Fruit fly (Drosophila melanogaster) whole organism, embryonic: ENCODE results near the gene Csas.

Source experiments
- Atf6 ChIP-seq: fragments of 200-800 bp; sonication (Bioruptor generic); IDR thresholded peaks from 2 replicates; pipeline ENCODE4 v1.3.6; 2022; ENCODE audit warnings: missing biosample characterization, missing genetic modification characterization
- Bteb2 ChIP-seq: fragments of 200-800 bp; sonication (Bioruptor generic); optimal IDR thresholded peaks from 2 replicates; lab custom pipeline; 2016; ENCODE audit warnings: missing biosample characterization, missing genetic modification characterization
- CG10147 ChIP-seq: fragments of 200-800 bp; sonication (Bioruptor generic); optimal IDR thresholded peaks from 2 replicates; lab custom pipeline; 2019; ENCODE audit warnings: missing biosample characterization, mild to moderate bottlenecking, missing genetic modification characterization, moderate library complexity
- CG11247 ChIP-seq: fragments of 200-800 bp; sonication (Bioruptor generic); IDR thresholded peaks from 2 replicates; pipeline ENCODE4 v1.3.6; 2022; ENCODE audit warnings: missing biosample characterization, missing genetic modification characterization
- CG11560 ChIP-seq: fragments of 200-800 bp; sonication (Bioruptor generic); IDR thresholded peaks from 3 replicates; pipeline ENCODE4 v1.3.6; 2022; ENCODE audit warnings: missing biosample characterization, missing genetic modification characterization
- CG12219 ChIP-seq: fragments of 200-800 bp; sonication (Bioruptor generic); optimal IDR thresholded peaks from 3 replicates; lab custom pipeline; 2018; ENCODE audit warnings: missing biosample characterization, mild to moderate bottlenecking, missing genetic modification characterization
- CG12299 ChIP-seq: fragments of 200-800 bp; sonication (Bioruptor generic); optimal IDR thresholded peaks from 2 replicates; lab custom pipeline; 2018; ENCODE audit warnings: missing biosample characterization, mild to moderate bottlenecking, missing genetic modification characterization
- CG12744 ChIP-seq: fragments of 200-800 bp; sonication (Bioruptor generic); optimal IDR thresholded peaks from 2 replicates; lab custom pipeline; 2016; ENCODE audit warnings: missing biosample characterization, missing genetic modification characterization
- CG15479 ChIP-seq: fragments of 200-800 bp; sonication (Bioruptor generic); optimal IDR thresholded peaks from 3 replicates; lab custom pipeline; 2019; ENCODE audit warnings: missing biosample characterization, mild to moderate bottlenecking, missing genetic modification characterization, moderate library complexity
- CG16863 ChIP-seq: fragments of 200-800 bp; sonication (Bioruptor generic); optimal IDR thresholded peaks from 3 replicates; lab custom pipeline; 2016; ENCODE audit warnings: missing biosample characterization, missing genetic modification characterization
- CG17186 ChIP-seq: fragments of 200-800 bp; sonication (Bioruptor generic); optimal IDR thresholded peaks from 3 replicates; lab custom pipeline; 2017; ENCODE audit warnings: missing biosample characterization, missing genetic modification reagents, missing genetic modification characterization
- CG17361 ChIP-seq: fragments of 200-800 bp; sonication (Bioruptor generic); IDR thresholded peaks from 3 replicates; pipeline ENCODE4 v1.3.6; 2022; ENCODE audit warnings: missing biosample characterization, missing genetic modification characterization
- CG2875 ChIP-seq: fragments of 200-800 bp; sonication (Bioruptor generic); optimal IDR thresholded peaks from 2 replicates; lab custom pipeline; 2017; ENCODE audit warnings: missing biosample characterization, mild to moderate bottlenecking, missing genetic modification characterization, missing genetic modification reagents
- CG30403 ChIP-seq: fragments of 200-800 bp; sonication (Bioruptor generic); optimal IDR thresholded peaks from 3 replicates; lab custom pipeline; 2016; ENCODE audit warnings: missing biosample characterization, missing genetic modification characterization
- CG31224 ChIP-seq: fragments of 200-800 bp; sonication (Bioruptor generic); IDR thresholded peaks from 2 replicates; pipeline ENCODE4 v1.3.6; 2022; ENCODE audit warnings: missing biosample characterization, missing genetic modification characterization
- CG31441 ChIP-seq: fragments of 200-800 bp; sonication (Bioruptor generic); IDR thresholded peaks from 2 replicates; pipeline ENCODE4 v1.3.6; 2022; ENCODE audit warnings: missing biosample characterization, missing genetic modification characterization
- CG33213 ChIP-seq: fragments of 200-800 bp; sonication (Bioruptor generic); optimal IDR thresholded peaks from 3 replicates; lab custom pipeline; 2016; ENCODE audit warnings: missing biosample characterization, missing genetic modification characterization
- CG9609 ChIP-seq: fragments of 200-800 bp; sonication (Bioruptor generic); optimal IDR thresholded peaks from 3 replicates; lab custom pipeline; 2016; ENCODE audit warnings: missing biosample characterization, missing genetic modification characterization
- CG9727 ChIP-seq: fragments of 200-800 bp; sonication (Bioruptor generic); optimal IDR thresholded peaks from 3 replicates; lab custom pipeline; 2017; ENCODE audit warnings: missing biosample characterization, mild to moderate bottlenecking, missing genetic modification characterization
- CG9797 ChIP-seq: fragments of 200-800 bp; sonication (Bioruptor generic); optimal IDR thresholded peaks from 3 replicates; lab custom pipeline; 2018; ENCODE audit warnings: missing biosample characterization, mild to moderate bottlenecking, missing genetic modification characterization
- CG9817 ChIP-seq: fragments of 200-800 bp; sonication (Bioruptor generic); optimal IDR thresholded peaks from 2 replicates; lab custom pipeline; 2018; ENCODE audit warnings: missing biosample characterization, mild to moderate bottlenecking, missing genetic modification characterization, moderate library complexity
- Camta ChIP-seq: fragments of 200-800 bp; sonication (Bioruptor generic); optimal IDR thresholded peaks from 2 replicates; lab custom pipeline; 2016; ENCODE audit warnings: missing biosample characterization, missing genetic modification characterization
- Dp ChIP-seq: fragments of 200-800 bp; sonication (Bioruptor generic); optimal IDR thresholded peaks from 2 replicates; lab custom pipeline; 2018; ENCODE audit warnings: missing biosample characterization, mild to moderate bottlenecking, missing genetic modification characterization, moderate library complexity
- Eip74EF ChIP-seq, 2 experiments: fragments of 200-800 bp in 1 of 2; fragments of >200 bp in 1 of 2; sonication (Bioruptor generic) in 1 of 2; optimal IDR thresholded peaks; 2 replicates each; lab custom pipeline; 2017 to 2019; ENCODE audit warnings: missing biosample characterization in 2 of 2, missing genetic modification characterization in 2 of 2, mild to moderate bottlenecking in 1 of 2, moderate library complexity in 1 of 2
- Gug ChIP-seq: fragments of 200-800 bp; sonication (Bioruptor generic); IDR thresholded peaks from 4 replicates; pipeline ENCODE4 v1.3.6; 2022; ENCODE audit warnings: missing biosample characterization, missing genetic modification characterization
- Hsf ChIP-seq: fragments of 200-800 bp; sonication (Bioruptor generic); optimal IDR thresholded peaks from 3 replicates; lab custom pipeline; 2016; ENCODE audit warnings: missing biosample characterization, missing genetic modification characterization
- Poxn ChIP-seq: fragments of 200-800 bp; sonication (Bioruptor generic); IDR thresholded peaks from 2 replicates; pipeline ENCODE4 v1.3.6; 2022; ENCODE audit warnings: missing biosample characterization, missing genetic modification characterization
- Sry-β ChIP-seq: fragments of 200-800 bp; sonication (Bioruptor generic); optimal IDR thresholded peaks from 2 replicates; lab custom pipeline; 2018; ENCODE audit warnings: missing biosample characterization, mild to moderate bottlenecking, missing genetic modification characterization, moderate library complexity
- Usf ChIP-seq: fragments of 200-800 bp; sonication (Bioruptor generic); optimal IDR thresholded peaks from 2 replicates; lab custom pipeline; 2017; ENCODE audit warnings: missing genotype, missing biosample characterization, missing genetic modification characterization
- ara ChIP-seq: fragments of 200-800 bp; sonication (Bioruptor generic); IDR thresholded peaks from 2 replicates; pipeline ENCODE4 v1.3.6; 2022; ENCODE audit warnings: missing biosample characterization, missing genetic modification characterization
- dan ChIP-seq: fragments of 200-800 bp; sonication (Bioruptor generic); IDR thresholded peaks from 2 replicates; pipeline ENCODE4 v1.3.6; 2022; ENCODE audit warnings: missing biosample characterization, missing genetic modification characterization
- grn ChIP-seq: fragments of 200-800 bp; sonication (Bioruptor generic); optimal IDR thresholded peaks from 3 replicates; lab custom pipeline; 2017; ENCODE audit warnings: missing biosample characterization, missing genetic modification characterization
- gt ChIP-seq: fragments of 200-800 bp; sonication (Bioruptor generic); IDR thresholded peaks from 2 replicates; pipeline ENCODE4 v1.3.6; 2022; ENCODE audit warnings: missing biosample characterization, missing genetic modification characterization
- her ChIP-seq: fragments of 200-800 bp; sonication (Bioruptor generic); optimal IDR thresholded peaks from 2 replicates; lab custom pipeline; 2016; ENCODE audit warnings: missing biosample characterization, missing genetic modification characterization
- jigr1 ChIP-seq: fragments of 200-800 bp; sonication (Bioruptor generic); IDR thresholded peaks from 3 replicates; pipeline ENCODE4 v1.3.6; 2022; ENCODE audit warnings: missing biosample characterization, missing genetic modification characterization
- lola ChIP-seq, 3 experiments: fragments of >200 bp in 2 of 3; fragments of 200-800 bp in 1 of 3; sonication (Bioruptor generic) in 1 of 3; optimal IDR thresholded peaks; 2 replicates each; lab custom pipeline; 2017 to 2019; ENCODE audit warnings: missing biosample characterization in 3 of 3, missing genetic modification characterization in 3 of 3, mild to moderate bottlenecking in 1 of 3, moderate library complexity in 1 of 3
- lov ChIP-seq, 2 experiments: fragments of 200-800 bp in 1 of 2; fragments of >200 bp in 1 of 2; sonication (Bioruptor generic) in 1 of 2; IDR thresholded peaks in 1 of 2; optimal IDR thresholded peaks in 1 of 2; 2 replicates in 1 of 2; 3 replicates in 1 of 2; pipeline versions ENCODE4 v1.3.6 to Lab custom; 2017 to 2022; ENCODE audit warnings: missing biosample characterization in 1 of 2, missing genetic modification characterization in 1 of 2
- mam ChIP-seq: fragments of 200-800 bp; sonication (Bioruptor generic); optimal IDR thresholded peaks from 3 replicates; lab custom pipeline; 2016; ENCODE audit warnings: missing biosample characterization, missing genetic modification characterization
- oc ChIP-seq: fragments of 200-800 bp; sonication (Bioruptor generic); optimal IDR thresholded peaks from 2 replicates; lab custom pipeline; 2018; ENCODE audit warnings: missing biosample characterization, mild to moderate bottlenecking, missing genetic modification characterization, moderate library complexity
- pb ChIP-seq: fragments of 200-800 bp; sonication (Bioruptor generic); optimal IDR thresholded peaks from 3 replicates; lab custom pipeline; 2016; ENCODE audit warnings: missing biosample characterization, missing genetic modification characterization
- phol ChIP-seq: fragments of 200-800 bp; sonication (Bioruptor generic); optimal IDR thresholded peaks from 3 replicates; lab custom pipeline; 2018; ENCODE audit warnings: missing biosample characterization, mild to moderate bottlenecking, missing genetic modification characterization, moderate library complexity
- salm ChIP-seq: fragments of 200-800 bp; sonication (Bioruptor generic); optimal IDR thresholded peaks from 2 replicates; lab custom pipeline; 2018; ENCODE audit warnings: missing biosample characterization, mild to moderate bottlenecking, missing genetic modification characterization
- sqz ChIP-seq: fragments of 200-800 bp; sonication (Bioruptor generic); optimal IDR thresholded peaks from 3 replicates; lab custom pipeline; 2018; ENCODE audit warnings: missing biosample characterization, mild to moderate bottlenecking, missing genetic modification characterization
- ssp ChIP-seq: fragments of 200-800 bp; sonication (Bioruptor generic); IDR thresholded peaks from 2 replicates; pipeline ENCODE4 v1.3.6; 2022; ENCODE audit warnings: missing biosample characterization, missing genetic modification characterization
- tap ChIP-seq: fragments of 200-800 bp; optimal IDR thresholded peaks from 3 replicates; lab custom pipeline; 2019; ENCODE audit warnings: missing biosample characterization, mild to moderate bottlenecking, missing genetic modification characterization, moderate library complexity
- tll ChIP-seq, 2 experiments: fragments of 200-800 bp in 1 of 2; fragments of >200 bp in 1 of 2; sonication (Bioruptor generic) in 1 of 2; optimal IDR thresholded peaks; 2 replicates each; lab custom pipeline; 2017 to 2019; ENCODE audit warnings: missing biosample characterization in 2 of 2, missing genetic modification characterization in 2 of 2, mild to moderate bottlenecking in 1 of 2, moderate library complexity in 1 of 2
- ttk ChIP-seq: fragments of 200-800 bp; sonication (Bioruptor generic); IDR thresholded peaks from 2 replicates; pipeline ENCODE4 v2.1.2; 2022; ENCODE audit warnings: missing biosample characterization, missing genetic modification characterization
- zen ChIP-seq: fragments of 200-800 bp; sonication (Bioruptor generic); optimal IDR thresholded peaks from 3 replicates; lab custom pipeline; 2018; ENCODE audit warnings: missing biosample characterization, mild to moderate bottlenecking, missing genetic modification characterization, moderate library complexity

The Csas gene

DNA sequence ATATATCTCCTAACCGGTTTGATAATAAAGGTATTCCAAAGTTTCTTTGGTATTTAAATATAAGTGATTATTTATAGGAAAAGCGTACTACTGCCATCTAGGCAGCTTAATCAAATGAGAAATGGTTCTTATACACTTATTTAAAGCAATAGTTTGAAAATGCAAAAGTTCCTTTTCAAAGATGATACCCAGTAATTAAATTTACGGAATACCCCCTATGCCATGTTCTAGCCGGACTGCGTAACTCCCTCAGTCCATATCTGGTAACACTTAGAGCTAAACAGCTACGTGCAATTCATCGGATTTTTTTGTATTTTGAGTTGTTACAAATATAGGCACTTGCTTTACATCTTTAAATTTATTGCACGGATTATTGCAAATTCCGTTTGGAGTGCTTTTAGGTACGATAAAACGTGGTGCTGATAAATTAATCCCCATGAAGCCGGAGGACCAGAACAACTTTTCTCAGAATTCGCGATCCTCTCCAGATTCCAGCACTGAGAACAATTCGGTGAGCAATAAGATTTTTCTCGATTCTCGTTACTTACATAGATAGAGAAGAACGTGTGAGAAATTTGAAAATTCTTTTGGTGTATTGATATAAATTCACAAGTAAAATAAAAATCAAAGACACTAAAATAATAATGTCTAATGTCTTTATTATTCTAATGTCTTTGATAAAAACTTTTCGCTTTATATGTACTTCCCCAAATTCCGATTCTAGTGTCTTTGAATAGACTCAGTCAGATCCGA is 13.9 kb upstream of the Csas start, which contains the start of gene CG7668 (continued):
- TF ChIP-seq pb (GFP tag; lab: Kevin White, UChicago): peak; percentile 47
- peak; percentile 92 for TF ChIP-seq ttk (GFP tag; lab: Robert Waterston, UW)
- peak in 1 of 2 experiments; percentile 87 for TF ChIP-seq Eip74EF (GFP tag; optimal IDR thresholded peaks at IDR 0.05; lab: Kevin White, UChicago)
- TF ChIP-seq zen (tag; lab: Kevin White, UChicago): peak; percentile 91
- peak; percentile 89 for TF ChIP-seq salm
- no peak for TF ChIP-seq CG31224 (GFP tag; lab: Robert Waterston, UW)
- peak; percentile 89 for TF ChIP-seq mam (GFP tag; lab: Kevin White, UChicago)
- TF ChIP-seq Atf6: peak; percentile 90
- peak; percentile 60; the same call in 1 of the 3 replicates for TF ChIP-seq jigr1
- peak; percentile 90 for TF ChIP-seq Hsf (GFP tag; lab: Kevin White, UChicago)
- peak; percentile 70 for TF ChIP-seq CG17186 (GFP tag; lab: Kevin White, UChicago)
- peak; percentile 89 for TF ChIP-seq Camta (GFP tag; lab: Kevin White, UChicago)
- peak; percentile 88 for TF ChIP-seq CG9817 (tag; lab: Kevin White, UChicago)
- peak; percentile 39 for TF ChIP-seq CG15479
- peak; percentile 91 for TF ChIP-seq tap (tag; lab: Kevin White, UChicago)
- no peak for TF ChIP-seq gt
- peak in 1 of 3 experiments; percentile 88 for TF ChIP-seq lola (GFP tag; optimal IDR thresholded peaks at IDR 0.05; lab: Kevin White, UChicago)
- TF ChIP-seq CG33213 (GFP tag; lab: Kevin White, UChicago): peak; percentile 82
- peak; percentile 91 for TF ChIP-seq Bteb2 (GFP tag; lab: Kevin White, UChicago)
- peak; percentile 94 for TF ChIP-seq CG31441 (GFP tag; lab: Robert Waterston, UW)
- TF ChIP-seq tll (GFP tag; optimal IDR thresholded peaks at IDR 0.05; lab: Kevin White, UChicago): no peak
- TF ChIP-seq CG11560 (tag; lab: Robert Waterston, UW): no peak
- peak; percentile 77; the same call in 1 of the 2 replicates for TF ChIP-seq CG11247 (GFP tag; lab: Robert Waterston, UW)
- TF ChIP-seq CG30403 (GFP tag; lab: Kevin White, UChicago): peak; percentile 90
- TF ChIP-seq phol: peak; percentile 93
- TF ChIP-seq CG2875: peak; percentile 82
- peak; percentile 88 for TF ChIP-seq CG12299 (tag; lab: Kevin White, UChicago)
- TF ChIP-seq CG16863 (GFP tag; lab: Kevin White, UChicago): peak; percentile 88
- TF ChIP-seq oc: peak; percentile 92
- peak; percentile 63 for TF ChIP-seq Usf
- peak; percentile 86 for TF ChIP-seq CG10147 (GFP tag; lab: Kevin White, UChicago)
- peak; percentile 32 for TF ChIP-seq Dp (GFP tag; lab: Kevin White, UChicago)
- TF ChIP-seq CG12744 (GFP tag; lab: Kevin White, UChicago): peak; percentile 84
- peak; percentile 28 for TF ChIP-seq grn
- TF ChIP-seq CG9609 (GFP tag; lab: Kevin White, UChicago): peak; percentile 74
- no peak for TF ChIP-seq dan
- TF ChIP-seq Gug (GFP tag; lab: Robert Waterston, UW): peak; percentile 79; the same call in 3 of the 4 replicates
- peak; percentile 90 for TF ChIP-seq CG9727
- peak; percentile 90 for TF ChIP-seq CG17361 (GFP tag; lab: Robert Waterston, UW)
- TF ChIP-seq sqz (GFP tag; lab: Kevin White, UChicago): peak; percentile 78
- no peak; the same call in none of the 2 replicates for TF ChIP-seq ssp (GFP tag; lab: Robert Waterston, UW)
- TF ChIP-seq Sry-β (GFP tag; lab: Kevin White, UChicago): peak; percentile 40
- peak; percentile 63 for TF ChIP-seq CG9797 (GFP tag; lab: Kevin White, UChicago)
- TF ChIP-seq Poxn (GFP tag; lab: Robert Waterston, UW): no peak; the same call in 1 of the 2 replicates
- no peak for TF ChIP-seq lov (optimal IDR thresholded peaks at IDR 0.05; lab: Kevin White, UChicago)
- peak; percentile 87 for TF ChIP-seq lov (GFP tag; IDR thresholded peaks at IDR 0.05; lab: Robert Waterston, UW)
- TF ChIP-seq her (GFP tag; lab: Kevin White, UChicago): peak; percentile 81
- TF ChIP-seq CG12219 (GFP tag; lab: Kevin White, UChicago): peak; percentile 87
- TF ChIP-seq ara (GFP tag; lab: Robert Waterston, UW): no peak; the same call in 1 of the 2 replicates
